Worm (Caenorhabditis elegans): ENCODE results near the gene C01G6.4.
A peak's percentile ranks its signal among the peaks of the same experiment; 100 is the strongest.

C01G6.4 gene

ce11 chrII:9305575-9305974, 32.7 kb upstream of the C01G6.4 start:
- TF ChIP-seq snpc-4 (tag; optimal IDR thresholded peaks at IDR 0.05) = peak; percentile 5
- TF ChIP-seq lin-14 (GFP tag; optimal IDR thresholded peaks at IDR 0.05) = peak; percentile 61
- TF ChIP-seq pax-3 (tag; optimal IDR thresholded peaks at IDR 0.05) = no peak
- TF ChIP-seq efl-1 (optimal IDR thresholded peaks at IDR 0.05) = no peak
- TF ChIP-seq efl-1 (GFP tag; optimal IDR thresholded peaks at IDR 0.05 in 1 of 2) = peak in 1 of 2 experiments; percentile 84

DNA sequence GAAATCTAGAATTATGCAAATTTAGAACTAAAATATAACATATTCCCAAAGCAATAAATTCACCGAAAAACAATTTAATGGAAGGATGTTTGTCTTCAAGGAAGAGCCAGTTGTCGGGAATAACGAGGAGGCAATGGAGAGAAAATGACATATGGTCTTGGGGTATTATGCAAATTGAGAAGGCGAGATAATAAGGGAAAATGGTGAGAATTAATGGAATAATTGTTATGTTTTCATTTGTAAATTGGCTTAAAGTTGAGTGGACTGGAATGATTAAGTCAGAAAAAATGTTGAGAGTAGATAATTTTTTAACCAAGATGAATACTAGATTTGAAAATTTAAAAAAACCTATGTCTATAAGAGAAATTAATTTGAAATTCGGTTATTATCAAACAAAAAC, 32.0 kb upstream of the C01G6.4 start:
- no peak for TF ChIP-seq snu-23 (GFP tag; optimal IDR thresholded peaks at IDR 0.05)
- no peak for TF ChIP-seq lsy-2 (tag; optimal IDR thresholded peaks at IDR 0.05)
- no peak for TF ChIP-seq F16B12.6 (tag; optimal IDR thresholded peaks at IDR 0.05)
- TF ChIP-seq blmp-1 (tag; optimal IDR thresholded peaks at IDR 0.05) = no peak
- TF ChIP-seq mdl-1 (tag; optimal IDR thresholded peaks at IDR 0.05) = no peak
- TF ChIP-seq vab-15 (tag; optimal IDR thresholded peaks at IDR 0.05) = no peak
- no peak for TF ChIP-seq ztf-11 (tag; optimal IDR thresholded peaks at IDR 0.05)
- no peak for TF ChIP-seq dpl-1 (GFP tag; optimal IDR thresholded peaks at IDR 0.05)
- no peak for TF ChIP-seq lin-14 (GFP tag; optimal IDR thresholded peaks at IDR 0.05)

DNA sequence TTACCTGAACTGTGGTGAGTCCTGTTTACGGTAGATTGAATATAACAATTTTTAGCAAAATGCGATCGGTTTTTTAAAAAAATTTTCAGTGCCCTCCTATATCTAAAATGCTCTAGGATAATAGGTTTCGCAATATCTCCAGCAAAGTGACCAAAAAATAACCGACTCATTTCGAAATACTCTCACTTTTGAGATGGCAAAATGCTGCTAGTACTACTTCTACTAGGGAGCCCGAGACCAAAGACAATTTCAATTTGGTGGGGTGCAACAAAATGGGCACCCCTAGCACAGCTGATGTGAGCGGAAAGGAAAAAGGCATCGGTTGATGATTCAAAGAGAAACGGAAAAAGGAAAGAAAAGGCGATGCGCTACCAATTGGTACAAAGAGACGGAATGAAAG, 30.7 kb upstream of the C01G6.4 start:
- TF ChIP-seq skn-1 (tag; optimal IDR thresholded peaks at IDR 0.05) (peak; percentile 1), zag-1 (tag; optimal IDR thresholded peaks at IDR 0.05) (no peak), lin-14 (GFP tag; optimal IDR thresholded peaks at IDR 0.05) (peak; percentile 24), pqm-1 (tag; optimal IDR thresholded peaks at IDR 0.05) (no peak), swsn-7 (tag; optimal IDR thresholded peaks at IDR 0.05) (no peak), mep-1 (tag; optimal IDR thresholded peaks at IDR 0.05) (no peak), dsc-1 (tag; optimal IDR thresholded peaks at IDR 0.05) (no peak), isw-1 (GFP tag; IDR thresholded peaks at IDR 0.05) (no peak), mef-2 (tag; optimal IDR thresholded peaks at IDR 0.05) (no peak), ceh-82 (tag; optimal IDR thresholded peaks at IDR 0.05) (peak in 1 of 3 experiments; percentile 15), irx-1 (tag; optimal IDR thresholded peaks at IDR 0.05) (no peak), blmp-1 (tag; optimal IDR thresholded peaks at IDR 0.05) (no peak)

- TF ChIP-seq C34B4.2 (tag; optimal IDR thresholded peaks at IDR 0.05) (no peak), lin-14 (GFP tag; optimal IDR thresholded peaks at IDR 0.05) (peak; percentile 27), nhr-90 (tag; optimal IDR thresholded peaks at IDR 0.05; ENCODE audit: poor library complexity) (peak; percentile 13), pqm-1 (tag; optimal IDR thresholded peaks at IDR 0.05) (peak; percentile 3), zag-1 (tag; optimal IDR thresholded peaks at IDR 0.05) (no peak), xbp-1 (tag; optimal IDR thresholded peaks at IDR 0.05) (no peak), elt-3 (tag; optimal IDR thresholded peaks at IDR 0.05) (no peak), elt-2 (tag; optimal IDR thresholded peaks at IDR 0.05) (peak; percentile 83), nhr-11 (tag; optimal IDR thresholded peaks at IDR 0.05) (no peak), egl-27 (tag; optimal IDR thresholded peaks at IDR 0.05) (no peak), nhr-20 (tag; optimal IDR thresholded peaks at IDR 0.05) (peak; percentile 12), pag-3 (tag; optimal IDR thresholded peaks at IDR 0.05; ENCODE audit: borderline replicate concordance, insufficient read depth) (no peak), efl-3 (GFP tag; optimal IDR thresholded peaks at IDR 0.05) (no peak)
Observed at ce11 chrII:9301065-9301464, 28.2 kb upstream of the C01G6.4 start.

ce11 chrII:9299679-9300078, 26.8 kb upstream of the C01G6.4 start:
- TF ChIP-seq nhr-71 (tag; optimal IDR thresholded peaks at IDR 0.05) (peak; percentile 38), C16A3.4 (tag; optimal IDR thresholded peaks at IDR 0.05) (no peak), fkh-8 (tag; optimal IDR thresholded peaks at IDR 0.05) (no peak), rnt-1 (tag; optimal IDR thresholded peaks at IDR 0.05) (peak; percentile 69), elt-2 (tag; optimal IDR thresholded peaks at IDR 0.05) (no peak), C04F5.9 (tag; optimal IDR thresholded peaks at IDR 0.05) (no peak), unc-98 (GFP tag; IDR thresholded peaks at IDR 0.05) (no peak), lin-14 (GFP tag; optimal IDR thresholded peaks at IDR 0.05) (peak; percentile 52), ces-1 (GFP tag; optimal IDR thresholded peaks at IDR 0.05) (no peak), tlp-1 (tag; optimal IDR thresholded peaks at IDR 0.05) (no peak), snu-23 (GFP tag; optimal IDR thresholded peaks at IDR 0.05) (peak; percentile 3), mab-9 (GFP tag; IDR thresholded peaks at IDR 0.05) (0 out of 2 replicates have a peak, but pooled peaks have one; percentile 46), dsc-1 (tag; optimal IDR thresholded peaks at IDR 0.05) (peak; percentile 5), lsy-2 (tag; optimal IDR thresholded peaks at IDR 0.05) (peak in 1 of 2 experiments; percentile 23), sup-37 (GFP tag; optimal IDR thresholded peaks at IDR 0.05) (no peak), lin-15B (tag; optimal IDR thresholded peaks at IDR 0.05) (no peak)

All from whole organism, L1 larva.